Worm (Caenorhabditis elegans) whole organism, L2 larva: ENCODE data around the gene lips-11.

Experiments
- R02D3.7 ChIP-seq: fragments of 150-350 bp; optimal IDR thresholded peaks from 2 replicates; lab custom pipeline; 2014; ENCODE audit warnings: missing biosample characterization, missing genetic modification characterization
- Y55F3AM.14 ChIP-seq: fragments of 200-800 bp; sonication (Bioruptor generic); optimal IDR thresholded peaks from 2 replicates; lab custom pipeline; 2018; ENCODE audit warnings: mild to moderate bottlenecking, missing genetic modification characterization, missing compliant biosample characterization
- ZK546.5 ChIP-seq: sonication (generic microtip); optimal IDR thresholded peaks from 2 replicates; lab custom pipeline; 2017; ENCODE audit warnings: missing biosample characterization, missing genetic modification characterization
- alr-1 ChIP-seq: fragments of 150-350 bp; optimal IDR thresholded peaks from 2 replicates; lab custom pipeline; 2014; ENCODE audit warnings: missing biosample characterization, missing genetic modification characterization
- aly-2 ChIP-seq: fragments of 150-350 bp; optimal IDR thresholded peaks from 2 replicates; lab custom pipeline; 2014; ENCODE audit warnings: missing biosample characterization, missing genetic modification characterization
- blmp-1 ChIP-seq: sonication (generic microtip); optimal IDR thresholded peaks from 2 replicates; lab custom pipeline; 2017; ENCODE audit warnings: missing genetic modification characterization, mild to moderate bottlenecking, missing compliant biosample characterization, antibody characterized with exemption, moderate library complexity; ENCODE audit not compliant: insufficient read depth
- ceh-16 ChIP-seq: fragments of 150-350 bp; optimal IDR thresholded peaks from 2 replicates; lab custom pipeline; 2014; ENCODE audit warnings: missing biosample characterization, missing genetic modification characterization
- ceh-82 ChIP-seq: fragments of 150-350 bp; optimal IDR thresholded peaks from 2 replicates; lab custom pipeline; 2014; ENCODE audit warnings: missing biosample characterization, missing genetic modification characterization
- crh-2 ChIP-seq: sonication (generic microtip); optimal IDR thresholded peaks from 2 replicates; lab custom pipeline; 2017; ENCODE audit warnings: missing biosample characterization, missing genetic modification characterization
- egl-27 ChIP-seq: sonication (generic microtip); optimal IDR thresholded peaks from 3 replicates; lab custom pipeline; 2017; ENCODE audit warnings: missing biosample characterization, missing genetic modification reagents, missing genetic modification characterization
- elt-3 ChIP-seq: sonication (generic microtip); optimal IDR thresholded peaks from 2 replicates; lab custom pipeline; 2017; ENCODE audit warnings: missing biosample characterization, missing genetic modification characterization
- fos-1 ChIP-seq: fragments of 150-350 bp; optimal IDR thresholded peaks from 2 replicates; lab custom pipeline; 2014; ENCODE audit warnings: missing biosample characterization, missing genetic modification characterization
- lin-11 ChIP-seq: fragments of 150-350 bp; sonication (generic microtip); optimal IDR thresholded peaks from 2 replicates; lab custom pipeline; 2014; ENCODE audit warnings: missing biosample characterization, missing genetic modification characterization, inconsistent platforms, mixed read lengths
- lin-13 ChIP-seq: fragments of 150-350 bp; optimal IDR thresholded peaks from 2 replicates; lab custom pipeline; 2014; ENCODE audit warnings: missing biosample characterization, missing genetic modification reagents, missing genetic modification characterization
- lin-39 ChIP-seq: fragments of 150-350 bp; optimal IDR thresholded peaks from 2 replicates; lab custom pipeline; 2014; ENCODE audit warnings: missing biosample characterization, missing genetic modification reagents, missing genetic modification characterization
- mbf-1 ChIP-seq: sonication (generic microtip); optimal IDR thresholded peaks from 2 replicates; lab custom pipeline; 2017; ENCODE audit warnings: missing biosample characterization, missing genetic modification characterization
- mdl-1 ChIP-seq, 2 experiments: fragments of 150-350 bp in 1 of 2; sonication (generic microtip) in 1 of 2; optimal IDR thresholded peaks; 2 replicates each; lab custom pipeline; 2017; ENCODE audit warnings: missing biosample characterization in 2 of 2, missing genetic modification characterization in 2 of 2
- nhr-11 ChIP-seq: fragments of 150-350 bp; optimal IDR thresholded peaks from 2 replicates; lab custom pipeline; 2014; ENCODE audit warnings: missing biosample characterization, missing genetic modification characterization
- nhr-12 ChIP-seq: fragments of 150-350 bp; optimal IDR thresholded peaks from 2 replicates; lab custom pipeline; 2014; ENCODE audit warnings: missing biosample characterization, missing genetic modification characterization
- nhr-129 ChIP-seq: fragments of 150-350 bp; optimal IDR thresholded peaks from 2 replicates; lab custom pipeline; 2014; ENCODE audit warnings: missing biosample characterization, missing genetic modification characterization
- nhr-21 ChIP-seq: fragments of 150-350 bp; optimal IDR thresholded peaks from 2 replicates; lab custom pipeline; 2014; ENCODE audit warnings: missing biosample characterization, missing genetic modification characterization
- nhr-23 ChIP-seq: fragments of 150-350 bp; optimal IDR thresholded peaks from 2 replicates; lab custom pipeline; 2014; ENCODE audit warnings: missing biosample characterization, missing genetic modification reagents, missing genetic modification characterization
- nhr-237 ChIP-seq: fragments of 150-350 bp; optimal IDR thresholded peaks from 2 replicates; lab custom pipeline; 2014; ENCODE audit warnings: missing biosample characterization, missing genetic modification characterization
- peb-1 ChIP-seq: fragments of 150-350 bp; optimal IDR thresholded peaks from 2 replicates; lab custom pipeline; 2014; ENCODE audit warnings: missing biosample characterization, missing genetic modification characterization
- sem-4 ChIP-seq: fragments of 150-350 bp; optimal IDR thresholded peaks from 2 replicates; lab custom pipeline; 2014; ENCODE audit warnings: missing biosample characterization, missing genetic modification reagents, missing genetic modification characterization
- skn-1 ChIP-seq: sonication (generic microtip); optimal IDR thresholded peaks from 2 replicates; lab custom pipeline; 2017; ENCODE audit warnings: missing biosample characterization, missing genetic modification characterization
- sma-3 ChIP-seq: sonication (generic microtip); optimal IDR thresholded peaks from 2 replicates; lab custom pipeline; 2016; ENCODE audit warnings: missing genetic modification reagents, missing genetic modification characterization, missing compliant biosample characterization
- sma-9 ChIP-seq, 2 experiments: fragments of 150-350 bp in 1 of 2; sonication (generic microtip) in 1 of 2; optimal IDR thresholded peaks; 2 replicates each; lab custom pipeline; 2014 to 2016; ENCODE audit warnings: missing genetic modification characterization in 2 of 2, mild to moderate bottlenecking in 1 of 2, missing biosample characterization in 1 of 2, missing compliant biosample characterization in 1 of 2, missing genetic modification reagents in 1 of 2, moderate library complexity in 1 of 2
- unc-39 ChIP-seq: fragments of 150-350 bp; optimal IDR thresholded peaks from 2 replicates; lab custom pipeline; 2014; ENCODE audit warnings: missing biosample characterization, missing genetic modification characterization
- unc-62 ChIP-seq: fragments of 150-350 bp; optimal IDR thresholded peaks from 2 replicates; lab custom pipeline; 2014; ENCODE audit warnings: missing biosample characterization, missing genetic modification reagents, missing genetic modification characterization

Gene lips-11

DNA sequence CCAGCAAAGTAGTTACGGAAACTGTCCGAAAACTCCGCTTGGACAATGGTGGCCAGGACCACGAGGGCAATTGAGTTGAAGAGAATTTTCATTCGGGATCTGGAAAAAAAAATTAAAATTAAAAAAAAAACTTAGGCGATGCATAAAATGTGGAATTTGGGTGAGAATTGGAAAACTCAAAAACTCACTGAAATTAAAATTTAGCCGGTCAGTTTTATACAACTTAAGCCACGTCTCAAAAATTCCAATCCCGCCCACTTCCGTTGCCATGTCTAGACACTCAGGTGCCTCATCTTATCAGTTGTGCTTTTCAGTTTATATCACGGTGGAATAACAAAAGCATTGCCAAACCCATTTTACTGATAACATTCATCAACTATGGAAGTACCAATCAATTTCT lies at the start of gene lips-11:
TSS of gene lips-11 (minus strand) at position 101 of the 400 bp plus-strand sequence.
- TF ChIP-seq elt-3 (tag; lab: Kevin White, UChicago) (no peak), sma-3 (GFP tag; lab: Kevin White, UChicago) (peak; percentile 9)

DNA sequence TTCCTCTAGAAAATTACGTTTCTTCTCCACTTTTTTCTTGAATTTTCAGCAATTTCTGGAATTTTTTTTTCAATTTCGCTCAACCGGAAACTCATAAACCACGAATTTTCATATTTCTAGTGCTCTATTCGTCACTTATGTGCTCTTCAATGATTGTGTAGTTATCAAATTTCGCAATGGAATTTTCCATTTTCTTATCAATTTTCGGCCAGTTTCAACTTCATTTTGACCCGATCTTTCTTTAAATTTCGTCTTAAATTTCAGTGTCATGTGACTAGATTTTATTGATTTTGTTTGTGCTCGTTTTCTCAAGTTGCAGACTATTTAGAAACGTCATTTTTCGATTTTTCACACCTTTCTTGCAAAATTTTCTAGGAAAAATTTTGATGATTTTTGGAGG lies 48.9 kb upstream of the lips-11 start:
- TF ChIP-seq nhr-23 (no peak), fos-1 (tag; lab: Kevin White, UChicago) (peak; percentile 48), blmp-1 (tag; lab: Kevin White, UChicago) (no peak)
- TF ChIP-seq, all 48 proteins: peak for 1

DNA sequence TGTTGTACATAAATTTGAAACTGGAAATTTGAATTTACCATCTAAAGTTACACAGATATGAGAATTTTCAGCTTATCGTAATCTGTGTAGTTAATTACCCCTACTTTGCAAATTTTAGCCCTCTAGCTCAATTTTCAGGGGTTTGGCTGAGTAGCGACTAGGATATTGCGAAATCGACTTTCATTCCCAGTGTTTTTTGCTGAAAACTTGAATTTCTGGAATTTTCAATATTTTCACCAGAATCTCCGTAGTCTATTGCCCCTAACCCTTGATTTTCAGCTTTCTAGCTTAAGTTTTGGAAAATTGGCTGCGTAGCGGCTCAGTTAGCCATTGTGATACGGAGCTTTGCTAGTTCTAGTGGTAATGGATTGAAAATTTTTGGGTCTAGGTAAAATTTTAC lies 46.3 kb upstream of the lips-11 start:
- no peak for TF ChIP-seq nhr-11 (tag; lab: Kevin White, UChicago)

ce11 chrII:1153299-1153698 lies 42.5 kb upstream of the lips-11 start:
- TF ChIP-seq nhr-21 = no peak
- TF ChIP-seq, all 48 proteins: peak for 0

DNA sequence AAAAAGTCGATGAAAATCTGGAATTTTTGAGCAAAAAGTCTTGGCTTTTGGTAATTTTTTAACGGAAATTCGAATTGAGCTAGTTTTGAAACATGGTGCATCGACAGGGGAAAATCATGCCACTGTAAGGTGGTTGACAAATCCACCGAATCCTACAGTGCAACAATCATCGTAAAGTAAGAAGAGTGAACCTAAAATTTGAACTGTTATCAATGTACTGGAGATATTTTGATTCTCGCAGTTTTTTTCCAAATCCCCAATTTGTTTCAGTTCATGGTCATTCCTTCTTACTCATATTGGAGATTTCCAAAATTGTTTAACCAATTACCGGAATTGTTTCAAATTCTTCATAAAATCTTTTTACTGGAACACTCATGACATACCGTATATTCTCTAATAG lies 41.9 kb upstream of the lips-11 start:
- no peak for TF ChIP-seq nhr-23
- no peak for TF ChIP-seq elt-3 (tag; lab: Kevin White, UChicago)
- no peak for TF ChIP-seq skn-1 (tag; lab: Kevin White, UChicago)
- no peak for TF ChIP-seq ceh-82 (tag; lab: Kevin White, UChicago)
- no peak for TF ChIP-seq R02D3.7 (tag; lab: Kevin White, UChicago)
- TF ChIP-seq nhr-129 (tag; lab: Kevin White, UChicago) = no peak
- no peak for TF ChIP-seq sma-3 (GFP tag; lab: Kevin White, UChicago)
- TF ChIP-seq alr-1 (tag; lab: Kevin White, UChicago) = no peak
- TF ChIP-seq unc-39 (tag; lab: Kevin White, UChicago) = no peak
- no peak for TF ChIP-seq Y55F3AM.14 (GFP tag; lab: Kevin White, UChicago)
- no peak for TF ChIP-seq ceh-16 (tag; lab: Kevin White, UChicago)
- TF ChIP-seq egl-27 (tag; lab: Kevin White, UChicago) = no peak
- no peak for TF ChIP-seq peb-1 (tag; lab: Kevin White, UChicago)
- no peak for TF ChIP-seq fos-1 (tag; lab: Kevin White, UChicago)
- TF ChIP-seq unc-62 (GFP tag; lab: Kevin White, UChicago) = no peak
- TF ChIP-seq crh-2 (tag; lab: Kevin White, UChicago) = no peak
- no peak for TF ChIP-seq sma-9 (GFP tag; optimal IDR thresholded peaks at IDR 0.05; lab: Kevin White, UChicago)
- TF ChIP-seq sma-9 (tag; optimal IDR thresholded peaks at IDR 0.05; lab: Kevin White, UChicago) = no peak

ce11 chrII:1151810-1152209 lies 41.0 kb upstream of the lips-11 start:
- TF ChIP-seq aly-2 (tag; lab: Kevin White, UChicago) (peak; percentile 16), mbf-1 (tag; lab: Kevin White, UChicago) (no peak)

ce11 chrII:1149390-1149789 lies 38.6 kb upstream of the lips-11 start:
- no peak for TF ChIP-seq nhr-12 (tag; lab: Kevin White, UChicago)
- TF ChIP-seq ceh-82 (tag; lab: Kevin White, UChicago) = no peak
- TF ChIP-seq elt-3 (tag; lab: Kevin White, UChicago) = no peak
- no peak for TF ChIP-seq skn-1 (tag; lab: Kevin White, UChicago)
- TF ChIP-seq nhr-21 = no peak

DNA sequence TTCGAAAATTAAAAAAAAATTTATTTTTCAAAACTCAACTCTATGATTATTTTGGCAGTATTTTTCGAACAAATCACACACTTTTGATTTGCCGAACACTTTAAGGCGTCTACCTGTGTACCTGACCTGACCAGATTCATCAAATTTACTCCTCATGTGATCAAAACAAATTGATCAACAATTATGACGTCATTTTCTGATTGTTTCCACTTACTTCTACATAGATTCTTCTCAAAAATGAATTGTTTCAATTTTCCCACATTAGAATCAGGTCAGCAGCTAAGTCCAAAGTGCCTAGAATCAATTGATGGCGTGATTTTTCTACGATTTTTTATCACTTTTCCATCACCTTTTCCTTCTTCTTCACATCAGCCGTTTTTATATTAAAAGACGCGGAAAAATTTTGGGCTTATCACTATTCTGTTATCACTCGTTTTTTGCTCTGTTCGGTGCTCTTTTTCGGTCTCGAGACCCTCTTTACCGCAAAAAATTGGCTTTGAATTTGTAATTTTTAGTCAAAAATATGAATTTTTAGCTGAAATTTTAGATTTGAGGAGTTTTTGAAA lies 32.5 kb upstream of the lips-11 start:
- TF ChIP-seq lin-13 (GFP tag; lab: Kevin White, UChicago) (no peak), fos-1 (tag; lab: Kevin White, UChicago) (peak; percentile 44), peb-1 (tag; lab: Kevin White, UChicago) (no peak), R02D3.7 (tag; lab: Kevin White, UChicago) (no peak), blmp-1 (tag; lab: Kevin White, UChicago) (no peak), mbf-1 (tag; lab: Kevin White, UChicago) (no peak), crh-2 (tag; lab: Kevin White, UChicago) (peak; percentile 36), nhr-23 (no peak), nhr-237 (tag; lab: Kevin White, UChicago) (no peak), nhr-11 (tag; lab: Kevin White, UChicago) (no peak), ZK546.5 (no peak), sma-9 (GFP tag; optimal IDR thresholded peaks at IDR 0.05; lab: Kevin White, UChicago) (no peak), sma-9 (tag; optimal IDR thresholded peaks at IDR 0.05; lab: Kevin White, UChicago) (no peak), lin-11 (tag; lab: Kevin White, UChicago) (no peak), Y55F3AM.14 (GFP tag; lab: Kevin White, UChicago) (no peak), nhr-129 (tag; lab: Kevin White, UChicago) (no peak), mdl-1 (tag; optimal IDR thresholded peaks at IDR 0.05; lab: Kevin White, UChicago) (no peak), lin-39 (no peak), sma-3 (GFP tag; lab: Kevin White, UChicago) (peak; percentile 68), nhr-21 (no peak), aly-2 (tag; lab: Kevin White, UChicago) (no peak), sem-4 (tag; lab: Kevin White, UChicago) (no peak)
- TF ChIP-seq, all 48 proteins: peak for 3
